Fruit fly (Drosophila melanogaster): ENCODE measurements around the gene alpha4GT1.
A peak's percentile ranks its signal among the peaks of the same experiment; 100 is the strongest.

The alpha4GT1 gene

dm6 chr2L:3003399-3003798 lies 19.5 kb downstream of the alpha4GT1 start (continued):
- TF ChIP-seq CG15601 (tag; optimal IDR thresholded peaks at IDR 0.05) (peak; percentile 64), Antp (GFP tag; optimal IDR thresholded peaks at IDR 0.05) (no peak), Dref (GFP tag; IDR thresholded peaks at IDR 0.05) (no peak), CG2129 (GFP tag; IDR thresholded peaks at IDR 0.05; ENCODE audit: partially characterized antibody) (no peak), Atf-2 (GFP tag; optimal IDR thresholded peaks at IDR 0.05) (no peak), CHES-1-like (GFP tag; optimal IDR thresholded peaks at IDR 0.05) (no peak), corto (GFP tag; optimal IDR thresholded peaks at IDR 0.05) (no peak), ci (GFP tag; IDR thresholded peaks at IDR 0.05) (peak; percentile 71), Neu2 (GFP tag; optimal IDR thresholded peaks at IDR 0.05; ENCODE audit: borderline replicate concordance) (no peak), CG15073 (GFP tag; optimal IDR thresholded peaks at IDR 0.05) (no peak), CG4328 (GFP tag; optimal IDR thresholded peaks at IDR 0.05) (no peak), hth (optimal IDR thresholded peaks at IDR 0.05) (no peak), CG2116 (GFP tag; optimal IDR thresholded peaks at IDR 0.05) (no peak), CG8765 (GFP tag; IDR thresholded peaks at IDR 0.05) (no peak), Aef1 (GFP tag; IDR thresholded peaks at IDR 0.05) (0 out of 3 replicates have a peak, but pooled peaks have one; percentile 29), CG14710 (tag; optimal IDR thresholded peaks at IDR 0.05) (peak; percentile 15), Sox100B (GFP tag; optimal IDR thresholded peaks at IDR 0.05) (peak; percentile 75), odd (GFP tag; optimal IDR thresholded peaks at IDR 0.05) (peak; percentile 51), lab (GFP tag; optimal IDR thresholded peaks at IDR 0.05) (peak; percentile 51), tap (tag; optimal IDR thresholded peaks at IDR 0.05) (no peak), dysf (GFP tag; IDR thresholded peaks at IDR 0.05) (peak; percentile 63; the same call in 2 of the 3 replicates), Lhr (GFP tag; optimal IDR thresholded peaks at IDR 0.05) (peak; percentile 16), rib (GFP tag; IDR thresholded peaks at IDR 0.05) (no peak), zen2 (GFP tag; IDR thresholded peaks at IDR 0.05; ENCODE audit: partially characterized antibody) (no peak), CG10267 (tag; optimal IDR thresholded peaks at IDR 0.05) (peak; percentile 30), CG34224 (GFP tag; IDR thresholded peaks at IDR 0.05; ENCODE audit: partially characterized antibody) (no peak), wor (GFP tag; IDR thresholded peaks at IDR 0.05) (peak; percentile 49), CG42726 (GFP tag; IDR thresholded peaks at IDR 0.05; ENCODE audit: partially characterized antibody) (no peak), CG31441 (GFP tag; IDR thresholded peaks at IDR 0.05) (peak; percentile 67), CG8388 (GFP tag; optimal IDR thresholded peaks at IDR 0.05) (peak; percentile 71), ind (GFP tag; optimal IDR thresholded peaks at IDR 0.05) (peak; percentile 41), CG6175 (GFP tag; IDR thresholded peaks at IDR 0.05) (no peak), Tbp (GFP tag; optimal IDR thresholded peaks at IDR 0.05) (no peak), trh (GFP tag; optimal IDR thresholded peaks at IDR 0.05) (no peak), Ptx1 (GFP tag; IDR thresholded peaks at IDR 0.05) (peak; percentile 68), crp (GFP tag; optimal IDR thresholded peaks at IDR 0.05) (no peak), CG4617 (GFP tag; optimal IDR thresholded peaks at IDR 0.05; ENCODE audit: borderline replicate concordance) (no peak), CG1233 (GFP tag; optimal IDR thresholded peaks at IDR 0.05) (peak; percentile 56), vfl (GFP tag; optimal IDR thresholded peaks at IDR 0.05) (no peak), wdn (GFP tag; IDR thresholded peaks at IDR 0.05) (no peak), CG3726 (GFP tag; IDR thresholded peaks at IDR 0.05) (no peak), CG2202 (tag; optimal IDR thresholded peaks at IDR 0.05) (peak; percentile 4), eve (GFP tag; optimal IDR thresholded peaks at IDR 0.05) (no peak), Lim3 (GFP tag; IDR thresholded peaks at IDR 0.05) (no peak), pho (GFP tag; optimal IDR thresholded peaks at IDR 0.05) (no peak), fd102C (GFP tag; optimal IDR thresholded peaks at IDR 0.05) (no peak), sc (optimal IDR thresholded peaks at IDR 0.05) (no peak), sc (GFP tag; optimal IDR thresholded peaks at IDR 0.05) (peak; percentile 8), eyg (GFP tag; optimal IDR thresholded peaks at IDR 0.05) (no peak), CG1792 (GFP tag; optimal IDR thresholded peaks at IDR 0.05) (no peak), gt (GFP tag; IDR thresholded peaks at IDR 0.05) (no peak), CG13424 (tag; optimal IDR thresholded peaks at IDR 0.05) (peak; percentile 64)

All from whole organism, embryonic.